Worm (Caenorhabditis elegans): Measurements from ENCODE around the gene ztf-14.
A peak's percentile ranks its signal among the peaks of the same experiment; 100 is the strongest.

DNA sequence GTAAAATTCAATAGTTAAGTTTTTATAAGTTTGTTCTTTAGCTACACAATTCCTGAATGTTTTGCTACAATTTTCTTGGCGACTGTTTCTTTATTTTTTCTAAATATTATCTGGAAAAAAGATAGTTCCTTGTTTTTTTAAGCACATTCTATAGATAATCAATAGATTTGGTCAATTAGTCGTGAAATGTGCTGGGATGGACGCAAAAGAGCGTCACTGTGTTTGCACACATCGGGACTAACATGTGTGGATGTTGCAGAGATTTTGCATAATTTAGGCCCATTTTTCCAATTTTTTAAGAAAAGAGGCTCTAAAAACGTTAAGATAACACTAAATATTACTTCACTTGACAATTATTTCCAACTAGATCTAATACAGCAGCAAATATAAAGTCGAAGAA lies 17.6 kb downstream of the ztf-14 start:
- TF ChIP-seq lin-11 (tag; optimal IDR thresholded peaks at IDR 0.05): no peak
- no peak for TF ChIP-seq K09A11.1 (tag; optimal IDR thresholded peaks at IDR 0.05; ENCODE audit: insufficient read depth)
- no peak for TF ChIP-seq ahr-1 (tag; optimal IDR thresholded peaks at IDR 0.05)
- no peak for TF ChIP-seq nhr-11 (tag; optimal IDR thresholded peaks at IDR 0.05)
- TF ChIP-seq eyg-1 (tag; optimal IDR thresholded peaks at IDR 0.05): no peak
- no peak for TF ChIP-seq C38D4.7 (GFP tag; optimal IDR thresholded peaks at IDR 0.05)
- TF ChIP-seq pqm-1 (tag; optimal IDR thresholded peaks at IDR 0.05): no peak
- TF ChIP-seq unc-42 (tag; optimal IDR thresholded peaks at IDR 0.05): peak; percentile 77
- no peak for TF ChIP-seq hlh-13 (GFP tag; optimal IDR thresholded peaks at IDR 0.05)
- TF ChIP-seq nfya-1 (tag; optimal IDR thresholded peaks at IDR 0.05): no peak
- TF ChIP-seq hlh-6 (tag; optimal IDR thresholded peaks at IDR 0.05): no peak
- TF ChIP-seq ama-1 (optimal IDR thresholded peaks at IDR 0.05): no peak
- no peak for TF ChIP-seq tbx-7 (tag; optimal IDR thresholded peaks at IDR 0.05)
- no peak for TF ChIP-seq fkh-10 (GFP tag; optimal IDR thresholded peaks at IDR 0.05)

All from whole organism, late embryonic.